Fruit fly (Drosophila melanogaster) whole organism, prepupa: ENCODE data around the gene Abcd1.

Source experiments
- CG11762 ChIP-seq: fragments of 200-800 bp; sonication (Bioruptor generic); optimal IDR thresholded peaks from 3 replicates; lab custom pipeline; 2016; ENCODE audit warnings: missing biosample characterization, missing genetic modification characterization; ENCODE audit not compliant: insufficient read depth
- CG1621 ChIP-seq: fragments of 200-800 bp; sonication (Bioruptor generic); optimal IDR thresholded peaks from 3 replicates; lab custom pipeline; 2018; ENCODE audit warnings: missing biosample characterization, mild to moderate bottlenecking, missing genetic modification characterization
- CG16779 ChIP-seq: fragments of 200-800 bp; sonication (Bioruptor generic); optimal IDR thresholded peaks from 3 replicates; lab custom pipeline; 2017; ENCODE audit warnings: missing biosample characterization, mild to moderate bottlenecking, missing genetic modification characterization
- CG3032 ChIP-seq: fragments of 200-800 bp; optimal IDR thresholded peaks from 2 replicates; lab custom pipeline; 2019; ENCODE audit warnings: missing biosample characterization, mild to moderate bottlenecking, missing genetic modification characterization, moderate library complexity
- CG32006 ChIP-seq: fragments of 200-800 bp; sonication (Bioruptor generic); optimal IDR thresholded peaks from 3 replicates; lab custom pipeline; 2017; ENCODE audit warnings: missing biosample characterization, mild to moderate bottlenecking, missing genetic modification characterization
- CG6276 ChIP-seq: fragments of 200-800 bp; sonication (Bioruptor generic); optimal IDR thresholded peaks from 2 replicates; lab custom pipeline; 2017; ENCODE audit warnings: missing biosample characterization, mild to moderate bottlenecking, missing genetic modification characterization
- CG6854 ChIP-seq: fragments of 200-800 bp; sonication (Bioruptor generic); optimal IDR thresholded peaks from 2 replicates; lab custom pipeline; 2017; ENCODE audit warnings: missing biosample characterization, mild to moderate bottlenecking, missing genetic modification characterization
- CG8119 ChIP-seq: fragments of 200-800 bp; sonication (Bioruptor generic); IDR thresholded peaks from 3 replicates; pipeline ENCODE4 v1.3.6; 2022; ENCODE audit warnings: missing biosample characterization, missing genetic modification characterization
- Ets96B ChIP-seq: fragments of 200-800 bp; optimal IDR thresholded peaks from 2 replicates; lab custom pipeline; 2019; ENCODE audit warnings: missing biosample characterization, mild to moderate bottlenecking, missing genetic modification characterization, moderate library complexity
- Sox102F ChIP-seq: fragments of 200-800 bp; sonication (Bioruptor generic); optimal IDR thresholded peaks from 2 replicates; lab custom pipeline; 2016; ENCODE audit warnings: missing biosample characterization, mild to moderate bottlenecking, missing genetic modification characterization
- acj6 ChIP-seq: fragments of 200-800 bp; sonication (Bioruptor generic); optimal IDR thresholded peaks from 3 replicates; lab custom pipeline; 2016; ENCODE audit warnings: missing biosample characterization, missing genetic modification characterization
- fd85E ChIP-seq: fragments of 200-800 bp; sonication (Bioruptor generic); optimal IDR thresholded peaks from 3 replicates; lab custom pipeline; 2016; ENCODE audit warnings: missing biosample characterization, missing genetic modification characterization
- spab ChIP-seq: fragments of 200-800 bp; sonication (Bioruptor generic); optimal IDR thresholded peaks from 2 replicates; lab custom pipeline; 2017; ENCODE audit warnings: missing biosample characterization, mild to moderate bottlenecking, missing genetic modification characterization, missing genetic modification reagents
- vri ChIP-seq: fragments of 200-800 bp; sonication (Bioruptor generic); optimal IDR thresholded peaks from 3 replicates; lab custom pipeline; 2016; ENCODE audit warnings: missing biosample characterization, mild to moderate bottlenecking, missing genetic modification characterization

- TF ChIP-seq CG6276 (GFP tag; lab: Kevin White, UChicago) (no peak), CG1621 (tag; lab: Kevin White, UChicago) (no peak), CG11762 (GFP tag; lab: Kevin White, UChicago) (no peak), Sox102F (GFP tag; lab: Kevin White, UChicago) (no peak), acj6 (no peak), vri (no peak), spab (GFP tag; lab: Kevin White, UChicago) (no peak), CG3032 (tag; lab: Kevin White, UChicago) (no peak), fd85E (GFP tag; lab: Kevin White, UChicago) (no peak), Ets96B (tag; lab: Kevin White, UChicago) (no peak), CG32006 (GFP tag; lab: Kevin White, UChicago) (no peak), CG16779 (tag; lab: Kevin White, UChicago) (no peak), CG6854 (no peak), CG8119 (no peak)
These were observed 1.1 kb downstream of the Abcd1 start for dm6 chr4:192540-192939.
